Worm (Caenorhabditis elegans) whole organism, late embryonic: ENCODE data around the gene F58F12.1.

Experiments
- K02D7.2 ChIP-seq: sonication (generic microtip); optimal IDR thresholded peaks from 2 replicates; lab custom pipeline; 2017; ENCODE audit warnings: mild to moderate bottlenecking, missing genetic modification characterization, missing compliant biosample characterization
- ceh-30 ChIP-seq: fragments of 150-350 bp; optimal IDR thresholded peaks from 2 replicates; lab custom pipeline; 2014; ENCODE audit warnings: missing biosample characterization, missing genetic modification characterization
- ceh-9 ChIP-seq: sonication (generic microtip); optimal IDR thresholded peaks from 2 replicates; lab custom pipeline; 2016; ENCODE audit warnings: mild to moderate bottlenecking, missing genetic modification characterization, inconsistent platforms, missing compliant biosample characterization
- ets-4 ChIP-seq: sonication (generic microtip); optimal IDR thresholded peaks from 2 replicates; lab custom pipeline; 2016; ENCODE audit warnings: missing genetic modification characterization, missing compliant biosample characterization
- nhr-11 ChIP-seq: fragments of 150-350 bp; optimal IDR thresholded peaks from 2 replicates; lab custom pipeline; 2014; ENCODE audit warnings: missing biosample characterization, missing genetic modification characterization
- pag-3 ChIP-seq: sonication (generic microtip); optimal IDR thresholded peaks from 2 replicates; lab custom pipeline; 2016; ENCODE audit warnings: missing compliant biosample characterization, missing genetic modification characterization, borderline replicate concordance

ce11 chrII:6403233-6403632 is 19.8 kb downstream of the F58F12.1 start, which contains the start of gene T25D10.1:
- TF ChIP-seq ceh-30 (no peak), ets-4 (tag; lab: Kevin White, UChicago) (no peak), K02D7.2 (no peak), pag-3 (tag; lab: Kevin White, UChicago) (no peak), ceh-9 (no peak), nhr-11 (tag; lab: Kevin White, UChicago) (no peak)
